Worm (Caenorhabditis elegans) whole organism, early embryonic: ENCODE measurements around the gene cyp-35B1.

Source experiments
- B0310.2 ChIP-seq: sonication (generic microtip); optimal IDR thresholded peaks from 2 replicates; lab custom pipeline; 2016; ENCODE audit warnings: mild to moderate bottlenecking, missing genetic modification characterization, missing compliant biosample characterization
- ceh-13 ChIP-seq: fragments of 200-800 bp; sonication (Bioruptor generic); optimal IDR thresholded peaks from 2 replicates; lab custom pipeline; 2018; ENCODE audit warnings: mild to moderate bottlenecking, missing genetic modification characterization, missing compliant biosample characterization
- sea-1 ChIP-seq: fragments of 200-800 bp; sonication (Bioruptor generic); conservative IDR thresholded peaks from 2 replicates; pipeline ENCODE4 v1.3.6; 2022; ENCODE audit warnings: missing genetic modification characterization, missing compliant biosample characterization

DNA sequence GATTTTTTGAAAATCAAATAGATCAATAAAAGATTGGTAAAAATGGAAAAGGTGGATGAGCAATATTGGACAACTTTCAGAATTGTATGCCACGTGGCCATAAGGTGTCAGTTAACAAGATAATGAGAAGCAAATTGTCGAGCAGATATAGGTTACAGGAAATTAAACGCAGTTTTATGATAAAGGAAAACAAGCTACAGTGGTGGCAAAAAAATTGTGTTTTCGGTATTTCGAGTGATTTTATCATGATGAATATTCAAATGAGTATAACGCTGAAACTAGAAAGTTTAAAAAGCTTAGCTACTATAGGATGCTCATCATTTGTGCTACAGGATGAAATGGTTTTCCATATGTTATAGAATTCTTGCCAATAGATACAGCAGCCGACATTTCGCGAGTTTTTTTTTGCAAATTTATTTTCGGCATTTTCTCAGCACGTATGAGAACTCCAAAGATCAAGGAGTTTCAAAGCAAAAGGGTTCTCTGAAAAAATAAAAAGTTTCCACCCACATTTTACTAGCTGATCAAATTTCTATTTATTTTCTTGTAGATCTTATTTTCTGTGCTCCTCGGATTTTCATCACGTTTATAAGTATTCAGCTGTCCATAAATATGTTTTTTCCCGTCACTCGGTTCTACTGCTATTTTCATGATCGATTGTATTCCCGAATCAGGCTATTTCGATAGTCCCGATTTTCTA, 36.2 kb upstream of the cyp-35B1 start, which contains the start of the genes str-229 and srh-190:
- no peak for TF ChIP-seq sea-1 (GFP tag; lab: Robert Waterston, UW)
- no peak for TF ChIP-seq ceh-13 (GFP tag; lab: Kevin White, UChicago)
- TF ChIP-seq B0310.2 (tag; lab: Kevin White, UChicago), result no peak
